Fruit fly (Drosophila melanogaster) whole organism, embryonic: Measurements from ENCODE around the gene Uba4.

Experiments
- Ada2b ChIP-seq: fragments of 200-800 bp; sonication (Bioruptor generic); IDR thresholded peaks from 2 replicates; pipeline ENCODE4 v1.3.6; 2022; ENCODE audit warnings: missing biosample characterization, missing genetic modification characterization
- Asciz ChIP-seq: fragments of 200-800 bp; sonication (Bioruptor generic); optimal IDR thresholded peaks from 2 replicates; lab custom pipeline; 2017; ENCODE audit warnings: missing biosample characterization, mild to moderate bottlenecking, missing genetic modification characterization, missing genetic modification reagents
- CG11093 ChIP-seq: fragments of 200-800 bp; sonication (Bioruptor generic); IDR thresholded peaks from 3 replicates; pipeline ENCODE4 v1.3.6; 2022; ENCODE audit warnings: missing biosample characterization, missing genetic modification characterization
- CG11695 ChIP-seq: fragments of 200-800 bp; sonication (Bioruptor generic); IDR thresholded peaks from 3 replicates; pipeline ENCODE4 v1.3.6; 2022; ENCODE audit warnings: missing biosample characterization, missing genetic modification characterization
- CG12071 ChIP-seq: fragments of 200-800 bp; sonication (Bioruptor generic); optimal IDR thresholded peaks from 3 replicates; lab custom pipeline; 2018; ENCODE audit warnings: missing biosample characterization, mild to moderate bottlenecking, missing genetic modification characterization
- CG12104 ChIP-seq: fragments of 200-800 bp; sonication (Bioruptor generic); optimal IDR thresholded peaks from 3 replicates; lab custom pipeline; 2016; ENCODE audit warnings: missing biosample characterization, missing genetic modification characterization
- CG12236 ChIP-seq: fragments of 200-800 bp; sonication (Bioruptor generic); optimal IDR thresholded peaks from 2 replicates; lab custom pipeline; 2016; ENCODE audit warnings: missing biosample characterization, missing genetic modification characterization
- CG1602 ChIP-seq: fragments of 200-800 bp; sonication (Bioruptor generic); optimal IDR thresholded peaks from 3 replicates; lab custom pipeline; 2016; ENCODE audit warnings: missing biosample characterization, missing genetic modification characterization
- CG16813 ChIP-seq: fragments of 200-800 bp; sonication (Bioruptor generic); IDR thresholded peaks from 3 replicates; pipeline ENCODE4 v1.3.6; 2022; ENCODE audit warnings: missing biosample characterization, missing genetic modification characterization; ENCODE audit not compliant: partially characterized antibody
- CG2120 ChIP-seq: fragments of 200-800 bp; sonication (Bioruptor generic); optimal IDR thresholded peaks from 3 replicates; lab custom pipeline; 2016; ENCODE audit warnings: missing biosample characterization, missing genetic modification characterization
- CG2678 ChIP-seq: fragments of 200-800 bp; sonication (Bioruptor generic); optimal IDR thresholded peaks from 3 replicates; lab custom pipeline; 2019; ENCODE audit warnings: missing biosample characterization, mild to moderate bottlenecking, missing genetic modification characterization, moderate library complexity
- CG3065 ChIP-seq: fragments of 200-800 bp; sonication (Bioruptor generic); optimal IDR thresholded peaks from 2 replicates; lab custom pipeline; 2016; ENCODE audit warnings: missing biosample characterization, missing genetic modification characterization
- CG33557 ChIP-seq: fragments of 200-800 bp; sonication (Bioruptor generic); optimal IDR thresholded peaks from 2 replicates; lab custom pipeline; 2019; ENCODE audit warnings: missing biosample characterization, mild to moderate bottlenecking, missing genetic modification characterization, moderate library complexity
- CG3726 ChIP-seq: fragments of 200-800 bp; sonication (Bioruptor generic); IDR thresholded peaks from 3 replicates; pipeline ENCODE4, ENCODE4 v1.3.6; 2022; ENCODE audit warnings: missing biosample characterization, missing genetic modification characterization
- CG3847 ChIP-seq: fragments of 200-800 bp; sonication (Bioruptor generic); IDR thresholded peaks from 2 replicates; pipeline ENCODE4 v1.3.6; 2022; ENCODE audit warnings: missing biosample characterization, missing genetic modification characterization
- CG4282 ChIP-seq: fragments of 200-800 bp; sonication (Bioruptor generic); optimal IDR thresholded peaks from 2 replicates; lab custom pipeline; 2016; ENCODE audit warnings: missing biosample characterization, missing genetic modification characterization
- CG4730 ChIP-seq: fragments of 200-800 bp; sonication (Bioruptor generic); IDR thresholded peaks from 2 replicates; pipeline ENCODE4 v1.3.6; 2022; ENCODE audit warnings: missing biosample characterization, missing genetic modification characterization
- CG4854 ChIP-seq: fragments of 200-800 bp; sonication (Bioruptor generic); optimal IDR thresholded peaks from 2 replicates; lab custom pipeline; 2016; ENCODE audit warnings: missing biosample characterization, missing genetic modification characterization, inconsistent platforms
- CG5953 ChIP-seq: fragments of 200-800 bp; sonication (Bioruptor generic); IDR thresholded peaks from 2 replicates; pipeline ENCODE4 v1.3.6; 2022; ENCODE audit warnings: missing biosample characterization, missing genetic modification characterization
- CG6854 ChIP-seq: fragments of 200-800 bp; sonication (Bioruptor generic); optimal IDR thresholded peaks from 3 replicates; lab custom pipeline; 2017; ENCODE audit warnings: missing biosample characterization, mild to moderate bottlenecking, missing genetic modification characterization
- CG7987 ChIP-seq: fragments of 200-800 bp; sonication (Bioruptor generic); optimal IDR thresholded peaks from 2 replicates; lab custom pipeline; 2018; ENCODE audit warnings: missing biosample characterization, mild to moderate bottlenecking, missing genetic modification characterization, moderate library complexity
- Camta ChIP-seq: fragments of 200-800 bp; sonication (Bioruptor generic); optimal IDR thresholded peaks from 2 replicates; lab custom pipeline; 2016; ENCODE audit warnings: missing biosample characterization, missing genetic modification characterization
- GATAe ChIP-seq: fragments of 200-800 bp; sonication (Bioruptor generic); conservative IDR thresholded peaks from 2 replicates; pipeline ENCODE4 v1.3.6; 2022; ENCODE audit warnings: missing biosample characterization, missing genetic modification characterization
- Gug ChIP-seq: fragments of 200-800 bp; sonication (Bioruptor generic); IDR thresholded peaks from 4 replicates; pipeline ENCODE4 v1.3.6; 2022; ENCODE audit warnings: missing biosample characterization, missing genetic modification characterization
- HLH3B ChIP-seq: fragments of 200-800 bp; sonication (Bioruptor generic); IDR thresholded peaks from 2 replicates; pipeline ENCODE4 v1.3.6; 2022; ENCODE audit warnings: missing biosample characterization, missing genetic modification characterization
- HLH4C ChIP-seq: fragments of 200-800 bp; sonication (Bioruptor generic); IDR thresholded peaks from 3 replicates; pipeline ENCODE4 v1.3.6; 2022; ENCODE audit warnings: missing biosample characterization, missing genetic modification characterization; ENCODE audit not compliant: partially characterized antibody
- Hsf ChIP-seq: fragments of 200-800 bp; sonication (Bioruptor generic); optimal IDR thresholded peaks from 3 replicates; lab custom pipeline; 2016; ENCODE audit warnings: missing biosample characterization, missing genetic modification characterization
- Med ChIP-seq: fragments of 200-800 bp; sonication (Bioruptor generic); peaks from one replicate; lab custom pipeline; 2016; ENCODE audit warnings: missing biosample characterization, missing genetic modification characterization, mild to moderate bottlenecking, inconsistent platforms, moderate library complexity
- Poxn ChIP-seq: fragments of 200-800 bp; sonication (Bioruptor generic); IDR thresholded peaks from 2 replicates; pipeline ENCODE4 v1.3.6; 2022; ENCODE audit warnings: missing biosample characterization, missing genetic modification characterization
- Rfx ChIP-seq: fragments of 200-800 bp; sonication (Bioruptor generic); IDR thresholded peaks from 2 replicates; pipeline ENCODE4 v1.3.6; 2022; ENCODE audit warnings: missing biosample characterization, missing genetic modification characterization
- Sox100B ChIP-seq: fragments of 200-800 bp; sonication (Bioruptor generic); optimal IDR thresholded peaks from 3 replicates; lab custom pipeline; 2018; ENCODE audit warnings: missing biosample characterization, mild to moderate bottlenecking, missing genetic modification characterization
- Trl ChIP-seq, 3 experiments: fragments of >200 bp in 2 of 3; fragments of 200-800 bp in 1 of 3; sonication (Bioruptor generic) in 1 of 3; optimal IDR thresholded peaks; 2 replicates in 1 of 3; 3 replicates in 2 of 3; lab custom pipeline; 2016 to 2017; ENCODE audit warnings: missing biosample characterization in 1 of 3, missing genetic modification characterization in 1 of 3
- Vsx1 ChIP-seq: fragments of 200-800 bp; sonication (Bioruptor generic); optimal IDR thresholded peaks from 2 replicates; lab custom pipeline; 2017; ENCODE audit warnings: missing biosample characterization, mild to moderate bottlenecking, missing genetic modification characterization, missing genetic modification reagents
- Xrp1 ChIP-seq: fragments of 200-800 bp; sonication (Bioruptor generic); IDR thresholded peaks from 2 replicates; pipeline ENCODE4 v1.3.6; 2022; ENCODE audit warnings: missing biosample characterization, missing genetic modification characterization
- bcd ChIP-seq: fragments of 200-800 bp; sonication (Bioruptor generic); optimal IDR thresholded peaks from 2 replicates; lab custom pipeline; 2017; ENCODE audit warnings: missing biosample characterization, mild to moderate bottlenecking, missing genetic modification characterization
- danr ChIP-seq: fragments of 200-800 bp; sonication (Bioruptor generic); IDR thresholded peaks from 2 replicates; pipeline ENCODE4 v1.3.6; 2022; ENCODE audit warnings: missing biosample characterization, missing genetic modification characterization
- dmrt11E ChIP-seq: fragments of 200-800 bp; sonication (Bioruptor generic); optimal IDR thresholded peaks from 3 replicates; lab custom pipeline; 2018; ENCODE audit warnings: missing biosample characterization, mild to moderate bottlenecking, missing genetic modification characterization, moderate library complexity
- gsb ChIP-seq: fragments of 200-800 bp; sonication (Bioruptor generic); IDR thresholded peaks from 2 replicates; pipeline ENCODE4 v1.3.6; 2022; ENCODE audit warnings: missing biosample characterization, missing genetic modification characterization
- kah ChIP-seq: fragments of 200-800 bp; sonication (Bioruptor generic); optimal IDR thresholded peaks from 2 replicates; lab custom pipeline; 2018; ENCODE audit warnings: missing biosample characterization, mild to moderate bottlenecking, missing genetic modification characterization
- lmd ChIP-seq: fragments of 200-800 bp; sonication (Bioruptor generic); IDR thresholded peaks from 2 replicates; pipeline ENCODE4 v1.3.6; 2022; ENCODE audit warnings: missing biosample characterization, missing genetic modification characterization
- oc ChIP-seq: fragments of 200-800 bp; sonication (Bioruptor generic); optimal IDR thresholded peaks from 2 replicates; lab custom pipeline; 2018; ENCODE audit warnings: missing biosample characterization, mild to moderate bottlenecking, missing genetic modification characterization, moderate library complexity
- pb ChIP-seq: fragments of 200-800 bp; sonication (Bioruptor generic); optimal IDR thresholded peaks from 3 replicates; lab custom pipeline; 2016; ENCODE audit warnings: missing biosample characterization, missing genetic modification characterization
- peb ChIP-seq: fragments of 200-800 bp; sonication (Bioruptor generic); IDR thresholded peaks from 2 replicates; pipeline ENCODE4 v1.3.6; 2022; ENCODE audit warnings: missing biosample characterization, missing genetic modification characterization
- ranshi ChIP-seq: fragments of 200-800 bp; sonication (Bioruptor generic); IDR thresholded peaks from 2 replicates; pipeline ENCODE4 v1.3.6; 2022; ENCODE audit warnings: missing biosample characterization, missing genetic modification characterization
- schlank ChIP-seq: fragments of 200-800 bp; sonication (Bioruptor generic); optimal IDR thresholded peaks from 2 replicates; lab custom pipeline; 2018; ENCODE audit warnings: missing biosample characterization, mild to moderate bottlenecking, missing genetic modification characterization
- sim ChIP-seq: fragments of 200-800 bp; sonication (Bioruptor generic); IDR thresholded peaks from 2 replicates; pipeline ENCODE4 v1.3.6; 2022; ENCODE audit warnings: missing biosample characterization, missing genetic modification characterization
- sima ChIP-seq: fragments of 200-800 bp; sonication (Bioruptor generic); optimal IDR thresholded peaks from 2 replicates; lab custom pipeline; 2016; ENCODE audit warnings: missing biosample characterization, missing genetic modification characterization
- stwl ChIP-seq: fragments of 200-800 bp; sonication (Bioruptor generic); optimal IDR thresholded peaks from 3 replicates; lab custom pipeline; 2018; ENCODE audit warnings: missing biosample characterization, mild to moderate bottlenecking, missing genetic modification characterization, moderate library complexity
- ttk ChIP-seq: fragments of 200-800 bp; sonication (Bioruptor generic); IDR thresholded peaks from 2 replicates; pipeline ENCODE4 v2.1.2; 2022; ENCODE audit warnings: missing biosample characterization, missing genetic modification characterization
- vfl ChIP-seq: fragments of 200-800 bp; sonication (Bioruptor generic); optimal IDR thresholded peaks from 2 replicates; lab custom pipeline; 2016; ENCODE audit warnings: missing biosample characterization, missing genetic modification characterization

Uba4 gene

DNA sequence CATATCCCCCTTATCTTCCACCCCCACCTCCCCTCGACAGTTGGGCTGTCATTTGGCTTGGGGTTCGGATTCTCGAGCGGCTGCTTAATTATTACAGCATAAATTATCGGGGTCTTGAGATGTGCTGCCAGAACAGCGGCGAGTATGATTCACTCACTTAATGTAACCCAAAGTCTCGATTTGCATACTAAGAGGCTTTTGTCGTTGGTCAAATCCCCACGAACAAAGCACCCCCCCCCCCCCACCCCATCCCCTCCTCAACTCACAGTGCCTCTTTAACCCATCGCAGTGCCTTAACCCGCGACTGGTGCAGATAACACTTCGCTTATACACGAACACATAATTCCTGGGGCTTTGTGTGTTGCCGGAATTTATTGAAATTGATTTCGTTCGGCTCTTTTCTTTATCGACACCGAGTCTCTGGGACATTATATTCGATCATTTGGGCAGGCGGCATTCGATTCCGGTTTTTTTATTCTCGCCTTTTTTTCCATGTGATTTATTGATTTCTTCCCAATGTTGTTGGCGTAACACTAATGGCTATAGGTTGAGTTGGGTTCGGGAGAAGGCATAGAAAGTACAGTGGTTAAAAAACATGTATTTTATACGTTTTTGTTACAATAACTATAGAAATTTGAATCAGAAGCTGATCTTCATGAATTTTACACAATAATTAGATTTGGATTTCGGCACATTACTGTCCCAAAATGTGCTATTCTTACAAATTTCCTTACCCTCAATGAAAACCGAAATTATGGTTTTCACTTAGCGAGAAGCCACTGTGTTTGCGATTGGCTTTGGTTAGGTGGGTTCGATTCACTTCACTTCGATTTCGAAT lies 36.8 kb downstream of the Uba4 start (continued):
- 0 out of 3 replicates have a peak, but pooled peaks have one; percentile 33 for TF ChIP-seq HLH4C
- TF ChIP-seq Gug (GFP tag; lab: Robert Waterston, UW), result no peak
- TF ChIP-seq CG3726, result no peak
- TF ChIP-seq Trl (optimal IDR thresholded peaks at IDR 0.05; lab: Kevin White, UChicago), result no peak
- peak; percentile 7 for TF ChIP-seq Trl (GFP tag; optimal IDR thresholded peaks at IDR 0.05; lab: Kevin White, UChicago)
- peak; percentile 76 for TF ChIP-seq Hsf (GFP tag; lab: Kevin White, UChicago)
- no peak for TF ChIP-seq CG4854
- TF ChIP-seq peb (GFP tag; lab: Robert Waterston, UW), result no peak
- no peak for TF ChIP-seq Vsx1 (GFP tag; lab: Kevin White, UChicago)
- no peak for TF ChIP-seq Poxn (GFP tag; lab: Robert Waterston, UW)
- TF ChIP-seq lmd (GFP tag; lab: Robert Waterston, UW), result peak; percentile 36; the same call in 1 of the 2 replicates
- TF ChIP-seq Xrp1 (GFP tag; lab: Robert Waterston, UW), result peak; percentile 69; the same call in 1 of the 2 replicates
- TF ChIP-seq pb, result no peak
- 0 out of 2 replicates have a peak, but pooled peaks have one; percentile 34 for TF ChIP-seq HLH3B (GFP tag; lab: Robert Waterston, UW)
- peak; percentile 65 for TF ChIP-seq Camta (GFP tag; lab: Kevin White, UChicago)
- TF ChIP-seq CG11695, result peak; percentile 47; the same call in 1 of the 3 replicates
- no peak for TF ChIP-seq CG16813 (GFP tag; lab: Robert Waterston, UW)
- TF ChIP-seq Med (GFP tag; lab: Kevin White, UChicago), result peak; percentile 85
- TF ChIP-seq CG5953, result no peak
- no peak for TF ChIP-seq CG3847 (GFP tag; lab: Robert Waterston, UW)
- TF ChIP-seq CG11093 (GFP tag; lab: Robert Waterston, UW), result no peak
- TF ChIP-seq oc, result peak; percentile 81
- TF ChIP-seq vfl (GFP tag; lab: Kevin White, UChicago), result no peak
- TF ChIP-seq Sox100B (GFP tag; lab: Kevin White, UChicago), result peak; percentile 30
- TF ChIP-seq dmrt11E (tag; lab: Kevin White, UChicago), result peak; percentile 61
- peak; percentile 48 for TF ChIP-seq CG12236 (GFP tag; lab: Kevin White, UChicago)
- 0 out of 2 replicates have a peak, but pooled peaks have one; percentile 37 for TF ChIP-seq ttk
- no peak for TF ChIP-seq CG4730
- TF ChIP-seq Rfx (GFP tag; lab: Robert Waterston, UW), result no peak
- no peak for TF ChIP-seq kah (GFP tag; lab: Kevin White, UChicago)
- peak; percentile 39 for TF ChIP-seq CG2120 (GFP tag; lab: Kevin White, UChicago)
- peak; percentile 35 for TF ChIP-seq Asciz (GFP tag; lab: Kevin White, UChicago)
- no peak for TF ChIP-seq danr (GFP tag; lab: Robert Waterston, UW)
- no peak for TF ChIP-seq CG4282 (GFP tag; lab: Kevin White, UChicago)
- peak; percentile 49 for TF ChIP-seq CG33557 (GFP tag; lab: Kevin White, UChicago)
- no peak for TF ChIP-seq ranshi (GFP tag; lab: Robert Waterston, UW)
- TF ChIP-seq CG7987 (GFP tag; lab: Kevin White, UChicago), result no peak
- no peak for TF ChIP-seq Ada2b
- no peak for TF ChIP-seq stwl (tag; lab: Kevin White, UChicago)
- TF ChIP-seq CG2678 (tag; lab: Kevin White, UChicago), result peak; percentile 61
- TF ChIP-seq CG12071 (GFP tag; lab: Kevin White, UChicago), result no peak
- TF ChIP-seq sima (GFP tag; lab: Kevin White, UChicago), result no peak
- TF ChIP-seq CG6854 (GFP tag; lab: Kevin White, UChicago), result no peak
- peak; percentile 39 for TF ChIP-seq CG1602 (GFP tag; lab: Kevin White, UChicago)
- TF ChIP-seq gsb (GFP tag; lab: Robert Waterston, UW), result no peak
- TF ChIP-seq sim (GFP tag; lab: Robert Waterston, UW), result no peak
- no peak for TF ChIP-seq CG3065 (GFP tag; lab: Kevin White, UChicago)
- no peak for TF ChIP-seq CG12104 (GFP tag; lab: Kevin White, UChicago)
- no peak for TF ChIP-seq schlank (tag; lab: Kevin White, UChicago)
- no peak for TF ChIP-seq bcd
- no peak for TF ChIP-seq GATAe (GFP tag; lab: Robert Waterston, UW)
